Worm (Caenorhabditis elegans): ENCODE results near the gene T14G12.12.

ce11 chrX:3781040-3781439, 22.7 kb upstream of the T14G12.12 start, which contains the start of gene marg-1:
- TF ChIP-seq T22C8.4 (GFP tag; IDR thresholded peaks at IDR 0.05) = no peak
- TF ChIP-seq klf-2 (GFP tag; conservative IDR thresholded peaks at IDR 0.05) = no peak
